Worm (Caenorhabditis elegans) whole organism, L4/young adult: ENCODE data around the gene C08E8.6.

Source experiments
- W03F9.2 ChIP-seq: fragments of 150-350 bp; optimal IDR thresholded peaks from 2 replicates; lab custom pipeline; 2014; ENCODE audit warnings: missing biosample characterization, missing genetic modification characterization
- dao-5 ChIP-seq: sonication (generic microtip); optimal IDR thresholded peaks from 2 replicates; lab custom pipeline; 2016; ENCODE audit warnings: missing genotype, missing genetic modification characterization, moderate library complexity, missing compliant biosample characterization
- him-1 ChIP-seq: sonication (generic microtip); optimal IDR thresholded peaks from 2 replicates; lab custom pipeline; 2016; ENCODE audit warnings: missing genotype, missing genetic modification reagents, missing genetic modification characterization, missing compliant biosample characterization

C08E8.6 gene

ce11 chrV:18371579-18371978, 3.4 kb upstream of the C08E8.6 start, which contains the start of gene C08E8.4:
TSS of gene C08E8.4 (plus strand) at chrV:18371846.
- no peak for TF ChIP-seq him-1 (tag; lab: Kevin White, UChicago)
- no peak for TF ChIP-seq W03F9.2 (tag; lab: Kevin White, UChicago)
- TF ChIP-seq dao-5 (tag; lab: Kevin White, UChicago), result no peak

- TF ChIP-seq dao-5 (tag; lab: Kevin White, UChicago) (no peak), W03F9.2 (tag; lab: Kevin White, UChicago) (no peak), him-1 (tag; lab: Kevin White, UChicago) (no peak)
Observed at ce11 chrV:18371028-18371427, 2.8 kb upstream of the C08E8.6 start.

ce11 chrV:18364558-18364957, 3.7 kb downstream of the C08E8.6 start, which contains the start of gene C08E8.9:
TSS of gene C08E8.9 (plus strand) at chrV:18364858.
- TF ChIP-seq dao-5 (tag; lab: Kevin White, UChicago) (no peak), him-1 (tag; lab: Kevin White, UChicago) (no peak), W03F9.2 (tag; lab: Kevin White, UChicago) (no peak)

- TF ChIP-seq W03F9.2 (tag; lab: Kevin White, UChicago) (no peak), him-1 (tag; lab: Kevin White, UChicago) (no peak), dao-5 (tag; lab: Kevin White, UChicago) (no peak)
Observed at ce11 chrV:18362402-18362801, 5.8 kb downstream of the C08E8.6 start, which contains the start of gene C08E8.1. TSS of gene C08E8.1 (minus strand) at chrV:18362502.

- no peak for TF ChIP-seq him-1 (tag; lab: Kevin White, UChicago)
- TF ChIP-seq W03F9.2 (tag; lab: Kevin White, UChicago), result no peak
- no peak for TF ChIP-seq dao-5 (tag; lab: Kevin White, UChicago)
Observed at ce11 chrV:18359888-18360287, 8.3 kb downstream of the C08E8.6 start, which contains the start of gene C08E8.5. TSS of gene C08E8.5 (minus strand) at chrV:18359988.

- TF ChIP-seq dao-5 (tag; lab: Kevin White, UChicago) (no peak), W03F9.2 (tag; lab: Kevin White, UChicago) (no peak), him-1 (tag; lab: Kevin White, UChicago) (no peak)
Observed at ce11 chrV:18355742-18356141, 12.5 kb downstream of the C08E8.6 start, which contains the start of gene C08E8.2. TSS of gene C08E8.2 (minus strand) at chrV:18355842.

- TF ChIP-seq him-1 (tag; lab: Kevin White, UChicago) (no peak), W03F9.2 (tag; lab: Kevin White, UChicago) (no peak), dao-5 (tag; lab: Kevin White, UChicago) (no peak)
Observed at ce11 chrV:18354299-18354698, 13.9 kb downstream of the C08E8.6 start.

ce11 chrV:18350721-18351120, 17.5 kb downstream of the C08E8.6 start, which contains the start of gene C08E8.11:
TSS of gene C08E8.11 (plus strand) at chrV:18351021.
- TF ChIP-seq him-1 (tag; lab: Kevin White, UChicago), result no peak
- TF ChIP-seq W03F9.2 (tag; lab: Kevin White, UChicago), result no peak
- TF ChIP-seq dao-5 (tag; lab: Kevin White, UChicago), result no peak

- no peak for TF ChIP-seq dao-5 (tag; lab: Kevin White, UChicago)
- TF ChIP-seq him-1 (tag; lab: Kevin White, UChicago), result no peak
- no peak for TF ChIP-seq W03F9.2 (tag; lab: Kevin White, UChicago)
Observed at ce11 chrV:18350046-18350445, 18.2 kb downstream of the C08E8.6 start, which contains the start of gene C08E8.3. TSS of gene C08E8.3 (plus strand) at chrV:18350129.

- TF ChIP-seq him-1 (tag; lab: Kevin White, UChicago) (no peak), W03F9.2 (tag; lab: Kevin White, UChicago) (peak; percentile 7), dao-5 (tag; lab: Kevin White, UChicago) (no peak)
Observed at ce11 chrV:18346080-18346479, 22.1 kb downstream of the C08E8.6 start.

ce11 chrV:18344194-18344593, 24.0 kb downstream of the C08E8.6 start:
- no peak for TF ChIP-seq W03F9.2 (tag; lab: Kevin White, UChicago)
- no peak for TF ChIP-seq him-1 (tag; lab: Kevin White, UChicago)
- TF ChIP-seq dao-5 (tag; lab: Kevin White, UChicago), result no peak

- TF ChIP-seq dao-5 (tag; lab: Kevin White, UChicago) (no peak), him-1 (tag; lab: Kevin White, UChicago) (no peak), W03F9.2 (tag; lab: Kevin White, UChicago) (no peak)
Observed at ce11 chrV:18339807-18340206, 28.4 kb downstream of the C08E8.6 start, which contains the start of gene C08E8.10. TSS of gene C08E8.10 (minus strand) at chrV:18339907.

ce11 chrV:18337643-18338042, 30.6 kb downstream of the C08E8.6 start:
- TF ChIP-seq him-1 (tag; lab: Kevin White, UChicago) (no peak), dao-5 (tag; lab: Kevin White, UChicago) (no peak)

- no peak for TF ChIP-seq W03F9.2 (tag; lab: Kevin White, UChicago)
Observed at ce11 chrV:18331086-18331485, 37.1 kb downstream of the C08E8.6 start, which contains the start of gene B0462.4. TSS of gene B0462.4 (minus strand) at chrV:18331186.
